Worm (Caenorhabditis elegans) whole organism, L1 larva: ENCODE measurements around the gene str-144.

Experiments used
- C16A3.4 ChIP-seq: fragments of 150-350 bp; optimal IDR thresholded peaks from 2 replicates; lab custom pipeline; 2014; ENCODE audit warnings: missing biosample characterization, missing genetic modification characterization
- alr-1 ChIP-seq: fragments of 200-800 bp; sonication (Bioruptor generic); optimal IDR thresholded peaks from 2 replicates; lab custom pipeline; 2018; ENCODE audit warnings: borderline replicate concordance, mild to moderate bottlenecking, missing genetic modification characterization, missing compliant biosample characterization
- blmp-1 ChIP-seq: fragments of 150-350 bp; optimal IDR thresholded peaks from 2 replicates; lab custom pipeline; 2014; ENCODE audit warnings: missing biosample characterization, missing genetic modification characterization
- ceh-8 ChIP-seq: fragments of 200-800 bp; sonication (Bioruptor generic); optimal IDR thresholded peaks from 2 replicates; lab custom pipeline; 2018; ENCODE audit warnings: mild to moderate bottlenecking, missing genetic modification characterization, moderate library complexity, missing compliant biosample characterization
- ceh-88 ChIP-seq: fragments of 200-800 bp; sonication (Bioruptor generic); IDR thresholded peaks from 2 replicates; pipeline ENCODE4 v1.3.6; 2022; ENCODE audit warnings: missing genetic modification characterization, missing compliant biosample characterization
- ces-1 ChIP-seq: fragments of 150-350 bp; optimal IDR thresholded peaks from 2 replicates; lab custom pipeline; 2014; ENCODE audit warnings: missing biosample characterization, missing genetic modification reagents, missing genetic modification characterization
- dpl-1 ChIP-seq, 3 experiments: fragments of 150-350 bp in 2 of 3; sonication (generic microtip) in 1 of 3; optimal IDR thresholded peaks; 2 replicates each; lab custom pipeline; 2014 to 2017; ENCODE audit warnings: missing biosample characterization in 3 of 3, missing genetic modification characterization in 3 of 3, missing genetic modification reagents in 3 of 3
- dsc-1 ChIP-seq: sonication (generic microtip); optimal IDR thresholded peaks from 2 replicates; lab custom pipeline; 2016; ENCODE audit warnings: mild to moderate bottlenecking, missing genetic modification characterization, missing compliant biosample characterization
- egl-13 ChIP-seq: sonication (generic microtip); optimal IDR thresholded peaks from 2 replicates; lab custom pipeline; 2016; ENCODE audit warnings: missing genotype, missing genetic modification reagents, missing genetic modification characterization, missing compliant biosample characterization
- egl-27 ChIP-seq, 2 experiments: fragments of 150-350 bp in 1 of 2; sonication (generic microtip); optimal IDR thresholded peaks; 3 replicates each; lab custom pipeline; 2017 to 2018; ENCODE audit warnings: missing biosample characterization in 2 of 2, missing genetic modification characterization in 2 of 2, missing genetic modification reagents in 2 of 2
- elt-2 ChIP-seq: sonication (generic microtip); optimal IDR thresholded peaks from 2 replicates; lab custom pipeline; 2016; ENCODE audit warnings: missing genetic modification characterization, mild to moderate bottlenecking, inconsistent platforms, missing compliant biosample characterization, missing genetic modification reagents
- grh-1 ChIP-seq: fragments of 200-800 bp; sonication (Bioruptor generic); IDR thresholded peaks from 2 replicates; pipeline ENCODE4 v1.3.6; 2022; ENCODE audit warnings: missing genetic modification reagents, missing genetic modification characterization, missing compliant biosample characterization
- hlh-4 ChIP-seq: sonication (generic microtip); optimal IDR thresholded peaks from 2 replicates; lab custom pipeline; 2016; ENCODE audit warnings: mild to moderate bottlenecking, missing genetic modification characterization, missing compliant biosample characterization
- hpl-2 ChIP-seq: fragments of 150-350 bp; optimal IDR thresholded peaks from 2 replicates; lab custom pipeline; 2014; ENCODE audit warnings: missing biosample characterization, missing genetic modification reagents, missing genetic modification characterization
- irx-1 ChIP-seq: sonication (generic microtip); optimal IDR thresholded peaks from 2 replicates; lab custom pipeline; 2016; ENCODE audit warnings: missing genetic modification characterization, missing compliant biosample characterization
- lin-14 ChIP-seq: fragments of 200-800 bp; sonication (Bioruptor generic); optimal IDR thresholded peaks from 2 replicates; lab custom pipeline; 2018; ENCODE audit warnings: mild to moderate bottlenecking, missing genetic modification characterization, moderate library complexity, missing compliant biosample characterization
- lsy-2 ChIP-seq, 2 experiments: fragments of 150-350 bp; optimal IDR thresholded peaks; 2 replicates each; lab custom pipeline; 2014; ENCODE audit warnings: missing biosample characterization in 2 of 2, missing genetic modification characterization in 2 of 2
- nhr-19 ChIP-seq: fragments of 200-800 bp; sonication (Bioruptor generic); conservative IDR thresholded peaks from 2 replicates; pipeline ENCODE4 v1.3.6; 2022; ENCODE audit warnings: missing genetic modification characterization, missing compliant biosample characterization
- nhr-20 ChIP-seq: sonication (generic microtip); optimal IDR thresholded peaks from 2 replicates; lab custom pipeline; 2016; ENCODE audit warnings: mild to moderate bottlenecking, missing genetic modification characterization, missing compliant biosample characterization
- nhr-237 ChIP-seq: fragments of 150-350 bp; optimal IDR thresholded peaks from 2 replicates; lab custom pipeline; 2014; ENCODE audit warnings: missing biosample characterization, missing genetic modification characterization
- nhr-47 ChIP-seq: sonication (generic microtip); optimal IDR thresholded peaks from 2 replicates; lab custom pipeline; 2016; ENCODE audit warnings: mild to moderate bottlenecking, missing genetic modification characterization, moderate library complexity, missing compliant biosample characterization
- nhr-77 ChIP-seq: fragments of 150-350 bp; optimal IDR thresholded peaks from 2 replicates; lab custom pipeline; 2014; ENCODE audit warnings: missing biosample characterization, missing genetic modification characterization
- nhr-85 ChIP-seq: sonication (generic microtip); peaks from one replicate; lab custom pipeline; 2016; ENCODE audit warnings: missing genetic modification characterization, inconsistent platforms, missing compliant biosample characterization
- pax-3 ChIP-seq: fragments of 200-800 bp; sonication (Bioruptor generic); optimal IDR thresholded peaks from 2 replicates; lab custom pipeline; 2018; ENCODE audit warnings: mild to moderate bottlenecking, missing genetic modification characterization, moderate library complexity, missing compliant biosample characterization
- pqm-1 ChIP-seq: sonication (generic microtip); optimal IDR thresholded peaks from 3 replicates; lab custom pipeline; 2017; ENCODE audit warnings: missing biosample characterization, missing genetic modification characterization
- rnt-1 ChIP-seq: sonication (generic microtip); optimal IDR thresholded peaks from 2 replicates; lab custom pipeline; 2016; ENCODE audit warnings: mild to moderate bottlenecking, missing genetic modification characterization, moderate library complexity, missing compliant biosample characterization
- skn-1 ChIP-seq: fragments of 150-350 bp; optimal IDR thresholded peaks from 2 replicates; lab custom pipeline; 2014; ENCODE audit warnings: missing biosample characterization, missing genetic modification characterization
- snpc-4 ChIP-seq: fragments of 150-350 bp; optimal IDR thresholded peaks from 2 replicates; lab custom pipeline; 2014; ENCODE audit warnings: missing biosample characterization, missing genetic modification characterization
- sptf-1 ChIP-seq: fragments of 150-350 bp; optimal IDR thresholded peaks from 2 replicates; lab custom pipeline; 2014; ENCODE audit warnings: missing biosample characterization, missing genetic modification characterization
- sup-37 ChIP-seq: fragments of 200-800 bp; sonication (Bioruptor generic); optimal IDR thresholded peaks from 2 replicates; lab custom pipeline; 2018; ENCODE audit warnings: mild to moderate bottlenecking, missing genetic modification characterization, missing compliant biosample characterization
- unc-130 ChIP-seq: fragments of 150-350 bp; optimal IDR thresholded peaks from 2 replicates; lab custom pipeline; 2017; ENCODE audit warnings: missing biosample characterization, missing genetic modification characterization, inconsistent platforms
- unc-86 ChIP-seq: sonication (generic microtip); optimal IDR thresholded peaks from 2 replicates; lab custom pipeline; 2016; ENCODE audit warnings: missing genetic modification characterization, missing compliant biosample characterization
- unc-98 ChIP-seq: fragments of 200-800 bp; sonication (Bioruptor generic); IDR thresholded peaks from 2 replicates; pipeline ENCODE4 v1.3.6; 2022; ENCODE audit warnings: missing genetic modification characterization, missing compliant biosample characterization
- vab-15 ChIP-seq: sonication (generic microtip); optimal IDR thresholded peaks from 2 replicates; lab custom pipeline; 2017; ENCODE audit warnings: missing genotype, mild to moderate bottlenecking, missing genetic modification characterization, missing compliant biosample characterization
- zip-4 ChIP-seq: fragments of 200-800 bp; sonication (Bioruptor generic); optimal IDR thresholded peaks from 2 replicates; lab custom pipeline; 2018; ENCODE audit warnings: mild to moderate bottlenecking, missing genetic modification characterization, moderate library complexity, missing compliant biosample characterization
- ztf-11 ChIP-seq, 2 experiments: sonication (generic microtip); optimal IDR thresholded peaks; 2 replicates each; lab custom pipeline; 2016 to 2017; ENCODE audit warnings: missing genetic modification characterization in 2 of 2, missing biosample characterization in 1 of 2, missing compliant biosample characterization in 1 of 2

str-144 gene

DNA sequence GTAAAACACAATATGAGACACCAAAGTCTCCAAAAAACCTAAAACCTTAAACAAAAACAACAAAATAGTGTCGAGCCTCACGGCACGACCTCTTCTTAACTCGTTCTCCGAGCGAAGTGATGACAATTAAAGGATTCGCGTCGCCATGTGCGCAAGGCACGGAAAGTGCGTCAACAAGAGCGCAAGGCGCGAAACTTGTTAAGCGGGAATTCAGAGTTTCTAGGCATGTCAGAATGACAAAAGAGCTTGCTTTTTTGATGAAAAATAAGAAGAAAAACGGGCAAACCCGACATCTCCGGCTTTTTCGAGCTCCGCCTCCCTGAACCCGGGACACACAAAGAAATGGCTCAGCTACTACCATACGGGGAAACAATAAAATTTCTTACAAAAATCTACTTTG lies 14.2 kb downstream of the str-144 start:
- TF ChIP-seq grh-1, result 0 out of 2 replicates have a peak, but pooled peaks have one; percentile 14

DNA sequence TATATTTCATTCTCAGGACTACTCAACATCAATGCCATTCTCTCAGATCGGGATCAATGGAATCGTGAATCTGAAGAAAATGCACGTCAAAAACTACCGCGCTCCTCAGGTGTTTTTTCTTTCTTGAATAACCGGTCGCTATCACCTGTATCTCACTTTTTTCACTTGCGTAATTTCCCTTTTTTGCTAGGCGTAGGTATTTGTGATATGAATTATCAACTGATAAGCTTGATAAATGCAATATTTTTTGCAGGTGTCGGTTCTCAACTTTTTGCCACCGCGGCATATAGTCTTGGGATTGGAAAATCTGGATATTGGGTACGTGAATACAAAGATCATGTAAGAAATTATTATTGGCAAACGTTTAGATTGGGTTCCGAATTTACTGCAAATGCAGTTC lies 16.8 kb downstream of the str-144 start:
- no peak for TF ChIP-seq C16A3.4
- no peak for TF ChIP-seq dsc-1 (tag; lab: Kevin White, UChicago)
- TF ChIP-seq alr-1, result no peak
- no peak for TF ChIP-seq egl-27 (tag; optimal IDR thresholded peaks at IDR 0.05; lab: Kevin White, UChicago)
- TF ChIP-seq hlh-4, result no peak
- TF ChIP-seq blmp-1 (tag; lab: Kevin White, UChicago), result peak; percentile 79

DNA sequence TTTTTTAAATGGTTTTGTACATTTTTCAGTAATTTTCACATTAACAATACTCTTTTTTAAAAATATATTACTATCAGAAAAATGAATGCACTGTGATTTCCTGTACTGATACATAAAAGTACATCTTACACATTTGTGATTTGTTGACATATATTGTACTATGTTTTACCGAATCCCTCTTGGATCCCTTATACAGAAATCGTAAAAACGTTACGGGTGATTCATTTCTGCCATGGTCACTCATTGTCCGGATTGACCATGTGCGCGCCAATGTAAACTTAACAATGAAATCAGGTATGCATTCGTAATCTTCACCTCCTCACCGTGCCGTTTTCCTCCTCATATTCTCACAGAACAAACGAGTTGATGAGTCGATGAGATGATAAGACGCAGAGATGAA lies 17.8 kb downstream of the str-144 start, which contains the start of gene ZC513.2:
Gene ZC513.2 (plus strand): TSS at position 301 of the 400 bp plus-strand sequence.
- TF ChIP-seq nhr-19 (GFP tag; lab: Robert Waterston, UW) (no peak), skn-1 (no peak), nhr-85 (tag; lab: Kevin White, UChicago) (peak; percentile 9), blmp-1 (tag; lab: Kevin White, UChicago) (peak; percentile 16)
- TF ChIP-seq, all 84 proteins: peak for 2

DNA sequence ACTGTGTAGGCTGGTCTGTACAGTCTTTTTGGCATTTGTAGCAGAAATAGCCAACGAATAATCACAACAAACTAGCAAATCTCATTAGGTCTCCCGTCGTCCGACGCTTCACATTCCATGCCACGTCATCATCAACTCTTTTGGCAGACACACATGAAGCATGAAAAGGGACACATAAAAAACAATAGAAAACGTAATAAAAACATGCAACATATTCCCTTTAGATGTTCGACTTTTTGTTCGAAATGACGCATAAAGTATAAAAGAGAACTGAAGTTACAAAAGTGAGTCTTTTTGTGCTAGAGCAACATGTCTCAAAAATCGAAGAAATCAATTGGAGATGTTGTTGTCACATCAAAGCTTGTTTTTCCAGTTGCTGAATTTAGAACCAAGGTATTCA lies 20.1 kb downstream of the str-144 start, which contains the start of gene sth-1:
Gene sth-1 (plus strand): TSS at position 301 of the 400 bp plus-strand sequence.
- no peak for TF ChIP-seq ces-1
- no peak for TF ChIP-seq elt-2 (tag; lab: Kevin White, UChicago)
- TF ChIP-seq ceh-88, result no peak
- TF ChIP-seq hpl-2 (GFP tag; lab: Kevin White, UChicago), result no peak
- no peak for TF ChIP-seq snpc-4
- no peak for TF ChIP-seq unc-86 (tag; lab: Kevin White, UChicago)
- no peak for TF ChIP-seq dpl-1 (GFP tag; optimal IDR thresholded peaks at IDR 0.05; lab: Kevin White, UChicago)
- no peak for TF ChIP-seq nhr-47 (tag; lab: Kevin White, UChicago)
- TF ChIP-seq rnt-1 (tag; lab: Kevin White, UChicago), result no peak
- TF ChIP-seq lsy-2 (tag; optimal IDR thresholded peaks at IDR 0.05; lab: Kevin White, UChicago), result no peak
- TF ChIP-seq skn-1, result no peak
- TF ChIP-seq dsc-1 (tag; lab: Kevin White, UChicago), result no peak

DNA sequence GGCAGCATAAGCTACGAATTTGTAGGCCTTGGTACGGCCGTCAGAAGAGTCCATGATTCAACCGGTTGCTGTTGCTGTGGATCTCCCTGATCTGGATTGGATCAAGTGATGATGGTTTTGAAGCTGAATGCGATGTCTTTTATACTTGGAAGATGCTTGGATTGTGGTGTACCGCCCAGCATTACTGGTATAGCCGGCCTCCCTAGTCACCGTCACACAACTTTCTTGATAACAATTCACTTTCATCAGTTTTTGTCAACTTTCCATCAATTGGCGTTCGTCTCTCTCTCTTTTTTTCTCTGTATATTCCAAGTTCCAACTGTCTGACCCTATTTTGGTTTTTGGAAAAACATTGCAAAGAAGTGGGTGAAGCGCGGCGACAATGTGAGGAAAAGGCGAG lies 21.1 kb downstream of the str-144 start, which contains the start of gene col-43:
Gene col-43 (minus strand): TSS at position 101 of the 400 bp plus-strand sequence.
- TF ChIP-seq nhr-77 (tag; lab: Kevin White, UChicago) (no peak), blmp-1 (tag; lab: Kevin White, UChicago) (peak; percentile 21), lin-14 (GFP tag; lab: Kevin White, UChicago) (no peak), ceh-88 (no peak), nhr-20 (no peak), sup-37 (GFP tag; lab: Kevin White, UChicago) (no peak), unc-98 (no peak)

DNA sequence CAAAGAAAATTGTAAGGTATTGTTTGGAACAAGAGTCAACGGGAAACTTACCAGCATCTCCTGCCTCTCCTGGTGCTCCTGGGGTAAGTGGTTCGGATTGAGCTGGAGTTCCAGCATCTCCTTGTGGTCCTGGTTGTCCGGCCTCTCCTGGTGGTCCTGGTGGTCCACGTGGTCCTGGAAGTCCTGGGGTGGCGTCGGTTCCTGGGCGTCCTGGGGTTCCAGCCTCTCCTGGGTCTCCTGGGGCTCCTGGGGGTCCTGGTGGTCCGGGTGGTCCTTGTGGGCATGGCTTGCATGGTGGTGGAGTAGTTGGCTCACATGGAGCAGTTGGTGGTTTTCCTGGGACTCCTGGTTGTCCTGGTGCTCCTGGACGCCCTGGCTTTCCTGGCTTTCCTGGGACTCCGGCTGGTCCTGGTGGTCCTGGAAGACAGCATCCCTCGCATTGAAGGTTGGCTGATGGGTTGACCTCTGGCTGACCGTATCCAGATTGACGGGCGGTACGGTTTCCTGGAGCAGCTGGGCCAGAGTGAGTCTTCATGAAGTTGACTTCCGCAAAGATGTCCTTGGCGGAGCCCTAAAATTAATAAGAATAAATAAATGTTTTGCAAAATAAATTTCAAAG lies 21.8 kb downstream of the str-144 start:
- TF ChIP-seq zip-4 (GFP tag; lab: Kevin White, UChicago) (no peak), nhr-237 (no peak), ceh-8 (GFP tag; lab: Kevin White, UChicago) (peak; percentile 14)

DNA sequence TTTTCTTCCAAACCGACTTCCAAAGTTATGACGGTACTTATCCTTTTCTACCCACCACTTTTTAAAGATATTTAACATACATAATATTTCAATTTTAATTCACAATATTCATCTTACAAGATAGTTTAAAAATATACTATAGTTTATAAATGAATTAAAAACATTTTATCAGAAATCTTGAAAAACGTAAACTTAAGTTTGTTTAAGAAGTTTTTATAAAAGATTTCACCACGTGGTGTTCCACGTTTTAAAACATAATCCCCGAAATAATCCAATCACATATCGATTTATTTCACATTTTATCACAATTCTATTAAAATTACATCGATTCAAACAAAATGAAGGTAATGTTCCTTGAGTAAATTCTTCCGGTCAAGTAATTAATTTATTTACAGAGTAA lies 25.2 kb downstream of the str-144 start, which contains the start of gene ZC513.3:
Gene ZC513.3 (plus strand): TSS at position 301 of the 400 bp plus-strand sequence.
- TF ChIP-seq grh-1, result no peak
- no peak for TF ChIP-seq ztf-11 (tag; optimal IDR thresholded peaks at IDR 0.05; lab: Kevin White, UChicago)
- no peak for TF ChIP-seq hlh-4
- no peak for TF ChIP-seq nhr-85 (tag; lab: Kevin White, UChicago)
- TF ChIP-seq unc-98, result no peak
- no peak for TF ChIP-seq ces-1
- no peak for TF ChIP-seq nhr-237
- no peak for TF ChIP-seq pax-3
- no peak for TF ChIP-seq sptf-1 (tag; lab: Kevin White, UChicago)
- TF ChIP-seq pqm-1 (tag; lab: Kevin White, UChicago), result no peak
- no peak for TF ChIP-seq vab-15 (tag; lab: Kevin White, UChicago)
- TF ChIP-seq egl-13, result no peak
- TF ChIP-seq dsc-1 (tag; lab: Kevin White, UChicago), result no peak
- TF ChIP-seq lin-14 (GFP tag; lab: Kevin White, UChicago), result no peak
- TF ChIP-seq irx-1 (tag; lab: Kevin White, UChicago), result no peak
- no peak for TF ChIP-seq unc-130 (tag; lab: Kevin White, UChicago)
